Worm (Caenorhabditis elegans): ENCODE results near the gene atf-6.

DNA sequence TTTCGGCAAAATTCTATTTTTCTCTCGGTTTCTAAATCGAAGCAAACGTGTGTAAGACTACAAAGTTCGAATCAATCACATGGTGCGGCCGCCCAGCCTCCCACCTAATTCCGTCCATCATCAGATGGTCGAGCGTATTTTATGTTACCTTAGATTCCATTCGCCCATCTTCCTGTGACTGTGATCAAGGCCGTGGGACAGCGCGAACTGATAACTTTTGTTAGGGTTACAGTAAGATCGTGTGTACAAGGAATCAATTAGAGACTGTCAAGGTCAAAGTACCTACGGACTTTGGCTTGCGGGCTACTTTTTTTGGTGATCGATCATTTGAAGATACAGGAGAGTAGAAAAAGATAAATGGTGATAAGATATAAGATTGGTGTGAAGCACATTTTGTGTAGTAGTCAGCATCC is 42.3 kb downstream of the atf-6 start:
- TF ChIP-seq ama-1 (optimal IDR thresholded peaks at IDR 0.05) = no peak
- no peak for TF ChIP-seq ces-1 (GFP tag; optimal IDR thresholded peaks at IDR 0.05)
- TF ChIP-seq aly-2 (tag; optimal IDR thresholded peaks at IDR 0.05) = no peak
